Worm (Caenorhabditis elegans): ENCODE results near the gene clec-197.

ce11 chrIV:17316398-17316797, 30.1 kb downstream of the clec-197 start, which contains the start of gene C49C3.20:
- TF ChIP-seq skn-1 (tag; optimal IDR thresholded peaks at IDR 0.05) = no peak
- TF ChIP-seq ztf-11 (tag; optimal IDR thresholded peaks at IDR 0.05) = no peak
- TF ChIP-seq unc-62 (GFP tag; optimal IDR thresholded peaks at IDR 0.05) = no peak
- no peak for TF ChIP-seq nhr-237 (tag; optimal IDR thresholded peaks at IDR 0.05)
- no peak for TF ChIP-seq aly-2 (tag; optimal IDR thresholded peaks at IDR 0.05)
- no peak for TF ChIP-seq fos-1 (tag; optimal IDR thresholded peaks at IDR 0.05)
- TF ChIP-seq nhr-25 (tag; optimal IDR thresholded peaks at IDR 0.05) = no peak
- no peak for TF ChIP-seq ama-1 (optimal IDR thresholded peaks at IDR 0.05)
- no peak for TF ChIP-seq ztf-4 (tag; optimal IDR thresholded peaks at IDR 0.05)

Measured in whole organism, L3 larva.